Worm (Caenorhabditis elegans): ENCODE data around the gene hmg-1.2.
A peak's percentile ranks its signal among the peaks of the same experiment; 100 is the strongest.

Gene hmg-1.2

DNA sequence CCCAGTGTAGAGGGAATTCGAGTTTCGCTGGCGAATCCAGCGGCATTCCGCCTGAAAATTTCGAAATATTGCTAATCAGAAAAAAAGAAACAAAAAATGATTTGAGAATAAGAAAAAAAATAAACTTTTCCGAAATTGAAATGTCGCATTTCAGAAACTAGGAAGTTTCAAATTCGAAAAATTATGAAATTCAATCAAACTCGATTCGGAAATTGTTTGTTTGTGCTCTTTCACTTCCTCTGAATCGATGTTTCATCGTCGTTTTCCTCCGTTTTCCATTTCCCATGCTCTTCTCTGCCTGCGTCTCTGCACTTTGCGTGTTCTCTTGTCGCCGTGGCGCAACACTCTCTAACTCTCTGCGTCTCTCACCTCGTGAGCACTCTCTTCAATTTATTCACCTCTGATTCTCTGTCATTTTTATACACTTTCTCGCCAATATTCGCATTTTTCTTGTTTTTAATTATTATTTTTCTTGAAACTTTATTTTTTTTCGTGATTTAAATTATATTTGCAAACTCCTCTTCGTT lies 1.8 kb upstream of the hmg-1.2 start, which contains the start of gene C18F10.7:
Gene C18F10.7 (minus strand): TSS at position 51 of the 527 bp plus-strand sequence.
- TF ChIP-seq dmd-6 (GFP tag; IDR thresholded peaks at IDR 0.05) (peak; percentile 18; the same call in 1 of the 2 replicates), skn-1 (tag; optimal IDR thresholded peaks at IDR 0.05) (no peak), F10B5.3 (tag; optimal IDR thresholded peaks at IDR 0.05) (no peak), nhr-102 (tag; optimal IDR thresholded peaks at IDR 0.05) (peak; percentile 1), attf-4 (tag; optimal IDR thresholded peaks at IDR 0.05) (no peak), F37D6.2 (tag; optimal IDR thresholded peaks at IDR 0.05) (no peak), hlh-30 (tag; optimal IDR thresholded peaks at IDR 0.05; ENCODE audit: insufficient read depth) (peak; percentile 95), unc-62 (GFP tag; optimal IDR thresholded peaks at IDR 0.05 in 1 of 2) (peak in 1 of 2 experiments; percentile 70), unc-62 (tag; optimal IDR thresholded peaks at IDR 0.05) (no peak), nhr-6 (tag; optimal IDR thresholded peaks at IDR 0.05) (peak; percentile 21), spr-1 (tag; optimal IDR thresholded peaks at IDR 0.05) (peak; percentile 13), lin-38 (GFP tag; IDR thresholded peaks at IDR 0.05) (no peak), rbr-2 (tag; optimal IDR thresholded peaks at IDR 0.05) (peak; percentile 34), mxl-3 (GFP tag; optimal IDR thresholded peaks at IDR 0.05) (no peak), unc-130 (GFP tag; optimal IDR thresholded peaks at IDR 0.05) (peak; percentile 61), daf-19 (GFP tag; conservative IDR thresholded peaks at IDR 0.05) (no peak), ceh-82 (tag; optimal IDR thresholded peaks at IDR 0.05) (no peak), mes-2 (tag; optimal IDR thresholded peaks at IDR 0.05; ENCODE audit: poor library complexity, severe bottlenecking) (peak; percentile 49), hmg-1.1 (GFP tag; IDR thresholded peaks at IDR 0.05) (peak; percentile 69), daf-8 (GFP tag; IDR thresholded peaks at IDR 0.05) (no peak), pha-4 (GFP tag; IDR thresholded peaks at IDR 0.05) (no peak), pha-4 (tag; optimal IDR thresholded peaks at IDR 0.05) (peak; percentile 60), lsy-2 (tag; optimal IDR thresholded peaks at IDR 0.05) (peak in 1 of 2 experiments; percentile 45), dpl-1 (GFP tag; optimal IDR thresholded peaks at IDR 0.05) (peak; percentile 42), mdl-1 (tag; optimal IDR thresholded peaks at IDR 0.05) (peak; percentile 84 to 94), aha-1 (tag) (peak; percentile 94), nhr-28 (tag; optimal IDR thresholded peaks at IDR 0.05) (peak; percentile 25), F49E8.2 (tag; optimal IDR thresholded peaks at IDR 0.05; ENCODE audit: borderline replicate concordance) (peak; percentile 8), hlh-11 (tag; optimal IDR thresholded peaks at IDR 0.05) (peak; percentile 69), T20F7.1 (GFP tag; optimal IDR thresholded peaks at IDR 0.05) (no peak), nhr-111 (GFP tag; optimal IDR thresholded peaks at IDR 0.05) (no peak), daf-12 (tag; optimal IDR thresholded peaks at IDR 0.05) (no peak), F26F4.8 (GFP tag; conservative IDR thresholded peaks at IDR 0.05) (no peak), duxl-1 (tag; optimal IDR thresholded peaks at IDR 0.05; ENCODE audit: poor library complexity) (no peak), php-3 (GFP tag; IDR thresholded peaks at IDR 0.05) (0 out of 2 replicates have a peak, but pooled peaks have one; percentile 31), nhr-42 (GFP tag; IDR thresholded peaks at IDR 0.05) (no peak), Y48G9A.11 (GFP tag; IDR thresholded peaks at IDR 0.05) (peak; percentile 53), arid-1 (GFP tag; conservative IDR thresholded peaks at IDR 0.05) (peak; percentile 53; the same call in 1 of the 2 replicates), fkh-10 (GFP tag; optimal IDR thresholded peaks at IDR 0.05) (peak; percentile 9)

DNA sequence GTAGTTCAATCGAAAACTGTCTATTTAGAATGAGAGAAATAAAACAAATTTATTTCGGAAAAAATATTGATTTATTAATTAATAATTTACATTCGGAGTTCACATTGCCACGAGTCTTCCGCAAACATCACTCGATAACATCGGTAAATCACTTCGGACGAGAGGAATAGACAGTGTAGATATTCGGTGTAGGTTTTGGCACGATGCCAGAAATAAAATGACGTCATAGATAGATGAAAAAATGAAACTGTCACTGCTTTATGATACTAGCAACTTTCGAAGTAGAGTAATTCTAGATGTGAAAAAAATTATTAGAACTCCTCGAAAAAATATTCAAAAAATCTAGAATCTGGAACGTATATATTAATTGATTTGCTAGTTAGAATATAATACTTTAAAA lies 727 bp upstream of the hmg-1.2 start:
- TF ChIP-seq R02D3.7 (tag; optimal IDR thresholded peaks at IDR 0.05) (no peak), lim-7 (GFP tag; IDR thresholded peaks at IDR 0.05) (no peak), gei-8 (GFP tag; optimal IDR thresholded peaks at IDR 0.05) (no peak), lin-1 (GFP tag; IDR thresholded peaks at IDR 0.05) (no peak), tag-97 (GFP tag; IDR thresholded peaks at IDR 0.05) (no peak), madf-5 (GFP tag; IDR thresholded peaks at IDR 0.05) (no peak), T20F7.1 (GFP tag; optimal IDR thresholded peaks at IDR 0.05) (no peak), Y75B8A.6 (GFP tag; IDR thresholded peaks at IDR 0.05) (no peak), nhr-41 (GFP tag; IDR thresholded peaks at IDR 0.05) (no peak), php-3 (GFP tag; IDR thresholded peaks at IDR 0.05) (no peak), ama-1 (optimal IDR thresholded peaks at IDR 0.05) (no peak), nhr-10 (tag; optimal IDR thresholded peaks at IDR 0.05) (no peak), dve-1 (tag; optimal IDR thresholded peaks at IDR 0.05; ENCODE audit: insufficient read depth) (no peak), nhr-11 (tag; optimal IDR thresholded peaks at IDR 0.05) (no peak), daf-8 (GFP tag; IDR thresholded peaks at IDR 0.05) (no peak), nhr-6 (tag; optimal IDR thresholded peaks at IDR 0.05) (no peak), nhr-111 (GFP tag; optimal IDR thresholded peaks at IDR 0.05) (no peak), hlh-11 (tag; optimal IDR thresholded peaks at IDR 0.05) (no peak), lin-38 (GFP tag; IDR thresholded peaks at IDR 0.05) (no peak), ctbp-1 (GFP tag; IDR thresholded peaks at IDR 0.05) (no peak)

Measured in whole organism, L4 larva.